Worm (Caenorhabditis elegans) whole organism, young adult: ENCODE results near the gene fbxb-74.

Source experiments
- F37B4.10 ChIP-seq: fragments of 200-800 bp; sonication (Bioruptor generic); IDR thresholded peaks from 2 replicates; pipeline ENCODE4 v1.3.6; 2022; ENCODE audit warnings: missing genetic modification characterization, missing compliant biosample characterization
- T26A5.8 ChIP-seq: sonication (generic microtip); optimal IDR thresholded peaks from 2 replicates; lab custom pipeline; 2016; ENCODE audit warnings: missing genetic modification characterization, missing compliant biosample characterization
- attf-3 ChIP-seq: fragments of 200-800 bp; sonication (Bioruptor generic); conservative IDR thresholded peaks from 2 replicates; pipeline ENCODE4 v1.3.6; 2022; ENCODE audit warnings: missing genetic modification reagents, missing genetic modification characterization, missing compliant biosample characterization
- lir-1 ChIP-seq: fragments of 200-800 bp; sonication (Bioruptor generic); conservative IDR thresholded peaks from 2 replicates; pipeline ENCODE4 v1.3.6; 2022; ENCODE audit warnings: missing genetic modification reagents, missing genetic modification characterization, missing compliant biosample characterization
- rpc-1 ChIP-seq, 2 experiments: fragments of 150-350 bp in 1 of 2; sonication (generic microtip) in 1 of 2; optimal IDR thresholded peaks; 2 replicates each; lab custom pipeline; 2014 to 2018; ENCODE audit warnings: missing biosample characterization in 1 of 2, missing genetic modification characterization in 1 of 2, missing genetic modification reagents in 1 of 2, missing genotype in 1 of 2
- sdz-38 ChIP-seq: sonication (generic microtip); optimal IDR thresholded peaks from 2 replicates; lab custom pipeline; 2016; ENCODE audit warnings: missing genotype, missing genetic modification characterization, missing compliant biosample characterization
- snpc-4 ChIP-seq, 5 experiments: fragments of 150-350 bp in 1 of 5; sonication (generic microtip) in 4 of 5; optimal IDR thresholded peaks; 2 replicates each; lab custom pipeline; 2014 to 2018; ENCODE audit warnings: missing genetic modification characterization in 5 of 5, missing biosample characterization in 3 of 5, antibody characterized with exemption in 2 of 5, mild to moderate bottlenecking in 2 of 5, missing compliant biosample characterization in 2 of 5, missing genotype in 2 of 5, moderate library complexity in 2 of 5, missing genetic modification reagents in 1 of 5
- somi-1 ChIP-seq: fragments of 200-800 bp; sonication (Bioruptor generic); optimal IDR thresholded peaks from 2 replicates; lab custom pipeline; 2018; ENCODE audit warnings: mild to moderate bottlenecking, missing genetic modification characterization, missing compliant biosample characterization
- ztf-6 ChIP-seq: fragments of 200-800 bp; sonication (Bioruptor generic); IDR thresholded peaks from 2 replicates; pipeline ENCODE4 v1.3.6; 2022; ENCODE audit warnings: missing genetic modification reagents, missing genetic modification characterization, missing compliant biosample characterization

ce11 chrIV:4481298-4481697 lies 42.2 kb upstream of the fbxb-74 start:
- TF ChIP-seq attf-3 = no peak
- no peak for TF ChIP-seq sdz-38 (tag; lab: Kevin White, UChicago)
- TF ChIP-seq somi-1 (GFP tag; lab: Kevin White, UChicago) = no peak
- no peak for TF ChIP-seq lir-1 (GFP tag; lab: Robert Waterston, UW)
- TF ChIP-seq rpc-1 (optimal IDR thresholded peaks at IDR 0.05; lab: Kevin White, UChicago) = no peak
- no peak for TF ChIP-seq rpc-1 (tag; optimal IDR thresholded peaks at IDR 0.05; lab: Kevin White, UChicago)
- TF ChIP-seq ztf-6 (GFP tag; lab: Robert Waterston, UW) = no peak
- no peak for TF ChIP-seq T26A5.8 (tag; lab: Kevin White, UChicago)
- TF ChIP-seq snpc-4 (GFP tag; optimal IDR thresholded peaks at IDR 0.05; lab: Kevin White, UChicago) = no peak
- TF ChIP-seq snpc-4 (tag; optimal IDR thresholded peaks at IDR 0.05; lab: Kevin White, UChicago) = no peak
- no peak for TF ChIP-seq F37B4.10 (GFP tag; lab: Robert Waterston, UW)
